Worm (Caenorhabditis elegans) whole organism, young adult: ENCODE measurements around the gene K03H1.12.

ENCODE experiments used
- B0035.1 ChIP-seq: sonication (generic microtip); optimal IDR thresholded peaks from 2 replicates; lab custom pipeline; 2016; ENCODE audit warnings: missing genetic modification characterization, mild to moderate bottlenecking, missing compliant biosample characterization, missing genotype, missing genetic modification reagents
- B0261.1 ChIP-seq: sonication (generic microtip); optimal IDR thresholded peaks from 2 replicates; lab custom pipeline; 2016; ENCODE audit warnings: mild to moderate bottlenecking, missing genetic modification characterization, moderate library complexity, missing compliant biosample characterization
- B0336.3 ChIP-seq: fragments of 200-800 bp; sonication (Bioruptor generic); IDR thresholded peaks from 2 replicates; pipeline ENCODE4 v1.3.6; 2022; ENCODE audit warnings: missing genetic modification characterization, missing compliant biosample characterization
- F37B4.10 ChIP-seq: fragments of 200-800 bp; sonication (Bioruptor generic); IDR thresholded peaks from 2 replicates; pipeline ENCODE4 v1.3.6; 2022; ENCODE audit warnings: missing genetic modification characterization, missing compliant biosample characterization
- F49E8.2 ChIP-seq: sonication (generic microtip); optimal IDR thresholded peaks from 3 replicates; lab custom pipeline; 2017; ENCODE audit warnings: missing genetic modification characterization, mild to moderate bottlenecking, missing compliant biosample characterization, antibody characterized with exemption, moderate library complexity; ENCODE audit not compliant: insufficient read depth
- T07F8.4 ChIP-seq: sonication (generic microtip); optimal IDR thresholded peaks from 2 replicates; lab custom pipeline; 2016; ENCODE audit warnings: mild to moderate bottlenecking, missing genetic modification characterization, moderate library complexity, missing compliant biosample characterization
- ama-1 ChIP-seq, 3 experiments: fragments of 150-350 bp in 1 of 3; sonication (generic microtip) in 2 of 3; optimal IDR thresholded peaks; 2 replicates each; lab custom pipeline; 2014 to 2018; ENCODE audit warnings: missing biosample characterization in 2 of 3, missing genetic modification characterization in 2 of 3, missing genetic modification reagents in 2 of 3
- cebp-2 ChIP-seq: fragments of 200-800 bp; sonication (Bioruptor generic); IDR thresholded peaks from 2 replicates; pipeline ENCODE4 v1.3.6; 2022; ENCODE audit warnings: missing genetic modification characterization, missing compliant biosample characterization
- ceh-100 ChIP-seq: fragments of 200-800 bp; sonication (Bioruptor generic); IDR thresholded peaks from 2 replicates; pipeline ENCODE4 v1.3.6; 2022; ENCODE audit warnings: missing genetic modification reagents, missing genetic modification characterization, missing compliant biosample characterization
- ceh-27 ChIP-seq: fragments of 200-800 bp; sonication (Bioruptor generic); optimal IDR thresholded peaks from 2 replicates; lab custom pipeline; 2018; ENCODE audit warnings: mild to moderate bottlenecking, missing genetic modification characterization, moderate library complexity, missing compliant biosample characterization
- ceh-40 ChIP-seq: fragments of 200-800 bp; sonication (Bioruptor generic); IDR thresholded peaks from 2 replicates; pipeline ENCODE4 v1.3.6; 2022; ENCODE audit warnings: missing genetic modification characterization, missing compliant biosample characterization
- ceh-91 ChIP-seq: fragments of 200-800 bp; sonication (Bioruptor generic); IDR thresholded peaks from 2 replicates; pipeline ENCODE4 v1.3.6; 2022; ENCODE audit warnings: missing genetic modification reagents, missing genetic modification characterization, missing compliant biosample characterization
- chd-7 ChIP-seq: sonication (generic microtip); optimal IDR thresholded peaks from 2 replicates; lab custom pipeline; 2016; ENCODE audit warnings: mild to moderate bottlenecking, missing genetic modification characterization, moderate library complexity, missing compliant biosample characterization
- dox-1 ChIP-seq: fragments of 200-800 bp; sonication (Bioruptor generic); IDR thresholded peaks from 2 replicates; pipeline ENCODE4 v1.3.6; 2022; ENCODE audit warnings: missing genetic modification reagents, missing genetic modification characterization, missing compliant biosample characterization
- dpff-1 ChIP-seq: sonication (generic microtip); optimal IDR thresholded peaks from 2 replicates; lab custom pipeline; 2017; ENCODE audit warnings: mild to moderate bottlenecking, missing genetic modification characterization, missing compliant biosample characterization
- egl-18 ChIP-seq: fragments of 200-800 bp; sonication (Bioruptor generic); IDR thresholded peaks from 2 replicates; pipeline ENCODE4 v1.3.6; 2022; ENCODE audit warnings: missing genetic modification reagents, missing genetic modification characterization, missing compliant biosample characterization
- egl-44 ChIP-seq: fragments of 200-800 bp; sonication (Bioruptor generic); IDR thresholded peaks from 2 replicates; pipeline ENCODE4 v1.3.6; 2022; ENCODE audit warnings: missing genetic modification reagents, missing genetic modification characterization, missing compliant biosample characterization
- egrh-3 ChIP-seq: fragments of 200-800 bp; sonication (Bioruptor generic); IDR thresholded peaks from 2 replicates; pipeline ENCODE4 v1.3.6; 2022; ENCODE audit warnings: missing genetic modification reagents, missing genetic modification characterization, missing compliant biosample characterization
- ets-4 ChIP-seq: fragments of 200-800 bp; sonication (Bioruptor generic); optimal IDR thresholded peaks from 2 replicates; lab custom pipeline; 2018; ENCODE audit warnings: mild to moderate bottlenecking, missing genetic modification characterization, missing compliant biosample characterization
- hsf-1 ChIP-seq: fragments of 200-800 bp; sonication (Bioruptor generic); IDR thresholded peaks from 2 replicates; pipeline ENCODE4 v1.3.6; 2022; ENCODE audit warnings: missing genetic modification reagents, missing genetic modification characterization, missing compliant biosample characterization
- lag-1 ChIP-seq: fragments of 200-800 bp; sonication (Bioruptor generic); IDR thresholded peaks from 2 replicates; pipeline ENCODE4 v1.3.6; 2022; ENCODE audit warnings: missing genetic modification reagents, missing genetic modification characterization, missing compliant biosample characterization
- lin-40 ChIP-seq: sonication (generic microtip); optimal IDR thresholded peaks from 2 replicates; lab custom pipeline; 2016; ENCODE audit warnings: missing genetic modification characterization, mild to moderate bottlenecking, missing compliant biosample characterization, missing genotype, missing genetic modification reagents
- lin-54 ChIP-seq: fragments of 200-800 bp; sonication (Bioruptor generic); optimal IDR thresholded peaks from 2 replicates; lab custom pipeline; 2018; ENCODE audit warnings: mild to moderate bottlenecking, missing genetic modification characterization, missing compliant biosample characterization
- lsl-1 ChIP-seq: fragments of 200-800 bp; sonication (Bioruptor generic); optimal IDR thresholded peaks from 2 replicates; lab custom pipeline; 2018; ENCODE audit warnings: mild to moderate bottlenecking, missing genetic modification characterization, moderate library complexity, missing compliant biosample characterization
- mxl-1 ChIP-seq: sonication (generic microtip); optimal IDR thresholded peaks from 2 replicates; lab custom pipeline; 2016; ENCODE audit warnings: missing genetic modification characterization, missing compliant biosample characterization
- pbrm-1 ChIP-seq: fragments of 200-800 bp; sonication (Bioruptor generic); IDR thresholded peaks from 2 replicates; pipeline ENCODE4 v1.3.6; 2022; ENCODE audit warnings: missing genetic modification reagents, missing genetic modification characterization, missing compliant biosample characterization
- pha-4 ChIP-seq: fragments of 150-350 bp; sonication (generic microtip); optimal IDR thresholded peaks from 2 replicates; lab custom pipeline; 2014; ENCODE audit warnings: missing biosample characterization, missing genetic modification reagents, missing genetic modification characterization
- rec-8 ChIP-seq, 2 experiments: sonication (generic microtip); optimal IDR thresholded peaks; 2 replicates each; lab custom pipeline; 2016; ENCODE audit warnings: mild to moderate bottlenecking in 2 of 2, missing genetic modification characterization in 2 of 2, missing genetic modification reagents in 2 of 2, missing genotype in 2 of 2, missing biosample characterization in 1 of 2, missing compliant biosample characterization in 1 of 2, moderate library complexity in 1 of 2
- repo-1 ChIP-seq: sonication (generic microtip); optimal IDR thresholded peaks from 2 replicates; lab custom pipeline; 2017; ENCODE audit warnings: mild to moderate bottlenecking, missing genetic modification characterization, missing compliant biosample characterization
- sdz-38 ChIP-seq: sonication (generic microtip); optimal IDR thresholded peaks from 2 replicates; lab custom pipeline; 2016; ENCODE audit warnings: missing genotype, missing genetic modification characterization, missing compliant biosample characterization
- snpc-1.1 ChIP-seq: sonication (generic microtip); optimal IDR thresholded peaks from 2 replicates; lab custom pipeline; 2017; ENCODE audit warnings: missing genetic modification characterization, mild to moderate bottlenecking, missing compliant biosample characterization, antibody characterized with exemption, moderate library complexity, missing genotype, missing genetic modification reagents; ENCODE audit not compliant: insufficient read depth
- snpc-1.3 ChIP-seq: sonication (generic microtip); optimal IDR thresholded peaks from 2 replicates; lab custom pipeline; 2017; ENCODE audit warnings: missing genetic modification characterization, mild to moderate bottlenecking, missing compliant biosample characterization, antibody characterized with exemption, moderate library complexity, missing genotype, missing genetic modification reagents; ENCODE audit not compliant: insufficient read depth
- somi-1 ChIP-seq: fragments of 200-800 bp; sonication (Bioruptor generic); optimal IDR thresholded peaks from 2 replicates; lab custom pipeline; 2018; ENCODE audit warnings: mild to moderate bottlenecking, missing genetic modification characterization, missing compliant biosample characterization
- tbp1 ChIP-seq: fragments of 200-800 bp; sonication (Bioruptor generic); optimal IDR thresholded peaks from 2 replicates; lab custom pipeline; 2018; ENCODE audit warnings: mild to moderate bottlenecking, missing genetic modification characterization, missing compliant biosample characterization
- unc-130 ChIP-seq: sonication (generic microtip); optimal IDR thresholded peaks from 2 replicates; lab custom pipeline; 2016; ENCODE audit warnings: missing genetic modification reagents, missing genetic modification characterization, missing compliant biosample characterization
- unc-62 ChIP-seq: fragments of 150-350 bp; optimal IDR thresholded peaks from 2 replicates; lab custom pipeline; 2014; ENCODE audit warnings: missing biosample characterization, missing genetic modification reagents, missing genetic modification characterization
- xnd-1 ChIP-seq: sonication (generic microtip); optimal IDR thresholded peaks from 2 replicates; lab custom pipeline; 2016; ENCODE audit warnings: missing genotype, missing genetic modification reagents, missing genetic modification characterization, missing compliant biosample characterization
- ztf-18 ChIP-seq: sonication (generic microtip); optimal IDR thresholded peaks from 2 replicates; lab custom pipeline; 2016; ENCODE audit warnings: missing genotype, mild to moderate bottlenecking, missing genetic modification characterization, missing compliant biosample characterization
- ztf-22 ChIP-seq: fragments of 200-800 bp; sonication (Bioruptor generic); optimal IDR thresholded peaks from 2 replicates; lab custom pipeline; 2018; ENCODE audit warnings: mild to moderate bottlenecking, missing genetic modification characterization, moderate library complexity, missing compliant biosample characterization
- ztf-26 ChIP-seq: sonication (generic microtip); optimal IDR thresholded peaks from 2 replicates; lab custom pipeline; 2017; ENCODE audit warnings: missing genetic modification characterization, missing compliant biosample characterization
- ztf-28 ChIP-seq: fragments of 200-800 bp; sonication (Bioruptor generic); IDR thresholded peaks from 2 replicates; pipeline ENCODE4 v1.3.6; 2022; ENCODE audit warnings: missing genetic modification reagents, missing genetic modification characterization, missing compliant biosample characterization
- ztf-3 ChIP-seq: fragments of 200-800 bp; sonication (Bioruptor generic); optimal IDR thresholded peaks from 2 replicates; lab custom pipeline; 2018; ENCODE audit warnings: mild to moderate bottlenecking, missing genetic modification characterization, missing compliant biosample characterization
- ztf-6 ChIP-seq: fragments of 200-800 bp; sonication (Bioruptor generic); IDR thresholded peaks from 2 replicates; pipeline ENCODE4 v1.3.6; 2022; ENCODE audit warnings: missing genetic modification reagents, missing genetic modification characterization, missing compliant biosample characterization

The K03H1.12 gene

ce11 chrIII:9982119-9982642 is 40.8 kb downstream of the K03H1.12 start:
- no peak for TF ChIP-seq lin-54
- no peak for TF ChIP-seq hsf-1
- TF ChIP-seq mxl-1 (tag; lab: Kevin White, UChicago), result no peak
- TF ChIP-seq lin-40 (tag; lab: Kevin White, UChicago), result no peak
- TF ChIP-seq xnd-1, result no peak
- TF ChIP-seq ztf-6 (GFP tag; lab: Robert Waterston, UW), result no peak
- TF ChIP-seq ceh-100 (GFP tag; lab: Robert Waterston, UW), result no peak
- no peak for TF ChIP-seq B0336.3 (GFP tag; lab: Robert Waterston, UW)
- no peak for TF ChIP-seq snpc-1.1
- TF ChIP-seq ceh-91 (GFP tag; lab: Robert Waterston, UW), result no peak
- no peak for TF ChIP-seq repo-1 (tag; lab: Kevin White, UChicago)

ce11 chrIII:9984604-9985003 is 43.2 kb downstream of the K03H1.12 start:
- TF ChIP-seq F49E8.2 (tag; lab: Kevin White, UChicago) (no peak), pbrm-1 (GFP tag; lab: Robert Waterston, UW) (no peak), rec-8 (tag; optimal IDR thresholded peaks at IDR 0.05; lab: Kevin White, UChicago) (no peak), egl-44 (GFP tag; lab: Robert Waterston, UW) (no peak), ceh-91 (GFP tag; lab: Robert Waterston, UW) (no peak), unc-130 (GFP tag; lab: Kevin White, UChicago) (no peak), sdz-38 (tag; lab: Kevin White, UChicago) (no peak), ztf-28 (GFP tag; lab: Robert Waterston, UW) (no peak), egrh-3 (GFP tag; lab: Robert Waterston, UW) (no peak), ztf-26 (no peak), hsf-1 (no peak), dox-1 (GFP tag; lab: Robert Waterston, UW) (no peak)

DNA sequence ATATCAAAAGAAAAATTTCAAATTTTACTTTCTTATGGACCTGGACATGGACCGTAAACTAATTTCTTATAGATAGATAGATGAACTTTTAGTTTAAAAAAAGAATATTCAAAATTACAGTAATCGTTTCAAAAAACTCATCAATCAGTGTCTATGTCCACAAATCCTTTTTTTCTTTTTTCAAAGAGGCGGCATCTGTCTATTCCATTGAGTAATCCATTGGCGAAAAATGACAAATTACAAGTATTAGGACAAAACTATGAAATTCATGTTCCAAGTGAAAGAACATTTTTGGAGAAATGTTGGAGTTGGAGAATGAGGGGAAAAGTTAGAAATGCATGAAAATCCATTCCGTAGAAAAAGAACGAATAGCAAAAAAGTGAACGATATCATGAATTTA is 44.1 kb downstream of the K03H1.12 start:
- TF ChIP-seq snpc-1.1 (no peak), ceh-100 (GFP tag; lab: Robert Waterston, UW) (no peak), B0336.3 (GFP tag; lab: Robert Waterston, UW) (no peak), ztf-22 (GFP tag; lab: Kevin White, UChicago) (no peak), dox-1 (GFP tag; lab: Robert Waterston, UW) (no peak), ztf-18 (no peak), snpc-1.3 (no peak), pha-4 (tag; lab: Kevin White, UChicago) (no peak), ceh-27 (GFP tag; lab: Kevin White, UChicago) (no peak), lag-1 (GFP tag; lab: Robert Waterston, UW) (no peak), lin-40 (tag; lab: Kevin White, UChicago) (no peak), ztf-3 (GFP tag; lab: Kevin White, UChicago) (no peak), lsl-1 (GFP tag; lab: Kevin White, UChicago) (no peak), ets-4 (no peak)

ce11 chrIII:9986827-9987429 is 45.5 kb downstream of the K03H1.12 start, which contains the start of gene C05B5.12:
Gene C05B5.12, plus strand, starts transcription at chrIII:9987379.
- TF ChIP-seq B0261.1 (tag; lab: Kevin White, UChicago) (no peak), B0035.1 (tag; lab: Kevin White, UChicago) (no peak), dpff-1 (tag; lab: Kevin White, UChicago) (no peak), ceh-40 (GFP tag; lab: Robert Waterston, UW) (no peak), pbrm-1 (GFP tag; lab: Robert Waterston, UW) (no peak), ztf-3 (GFP tag; lab: Kevin White, UChicago) (no peak), tbp1 (GFP tag; lab: Kevin White, UChicago) (no peak), F37B4.10 (GFP tag; lab: Robert Waterston, UW) (no peak), ama-1 (optimal IDR thresholded peaks at IDR 0.05; lab: Kevin White, UChicago) (no peak), ama-1 (GFP tag; optimal IDR thresholded peaks at IDR 0.05; lab: Kevin White, UChicago) (no peak), chd-7 (no peak), ztf-22 (GFP tag; lab: Kevin White, UChicago) (no peak), hsf-1 (no peak), egl-18 (no peak), rec-8 (tag; optimal IDR thresholded peaks at IDR 0.05; lab: Kevin White, UChicago) (no peak), T07F8.4 (tag; lab: Kevin White, UChicago) (no peak), unc-62 (no peak), cebp-2 (no peak), somi-1 (GFP tag; lab: Kevin White, UChicago) (no peak)
